Worm (Caenorhabditis elegans) whole organism, L1 larva: ENCODE results near the gene gcy-33.

Experiments
- C16A3.4 ChIP-seq: fragments of 150-350 bp; optimal IDR thresholded peaks from 2 replicates; lab custom pipeline; 2014; ENCODE audit warnings: missing biosample characterization, missing genetic modification characterization
- C34B4.2 ChIP-seq: sonication (generic microtip); optimal IDR thresholded peaks from 2 replicates; lab custom pipeline; 2017; ENCODE audit warnings: mild to moderate bottlenecking, missing genetic modification characterization, missing compliant biosample characterization
- ama-1 ChIP-seq: fragments of 150-350 bp; optimal IDR thresholded peaks from 2 replicates; lab custom pipeline; 2014
- blmp-1 ChIP-seq: fragments of 150-350 bp; optimal IDR thresholded peaks from 2 replicates; lab custom pipeline; 2014; ENCODE audit warnings: missing biosample characterization, missing genetic modification characterization
- ceh-63 ChIP-seq: fragments of 200-800 bp; sonication (Bioruptor generic); optimal IDR thresholded peaks from 2 replicates; lab custom pipeline; 2018; ENCODE audit warnings: mild to moderate bottlenecking, missing genetic modification characterization, missing compliant biosample characterization
- ceh-82 ChIP-seq, 3 experiments: fragments of 150-350 bp in 1 of 3; sonication (generic microtip) in 2 of 3; optimal IDR thresholded peaks; 2 replicates each; lab custom pipeline; 2014 to 2017; ENCODE audit warnings: missing biosample characterization in 3 of 3, missing genetic modification characterization in 3 of 3
- ces-1 ChIP-seq: fragments of 150-350 bp; optimal IDR thresholded peaks from 2 replicates; lab custom pipeline; 2014; ENCODE audit warnings: missing biosample characterization, missing genetic modification reagents, missing genetic modification characterization
- dpl-1 ChIP-seq, 3 experiments: fragments of 150-350 bp in 2 of 3; sonication (generic microtip) in 1 of 3; optimal IDR thresholded peaks; 2 replicates each; lab custom pipeline; 2014 to 2017; ENCODE audit warnings: missing biosample characterization in 3 of 3, missing genetic modification characterization in 3 of 3, missing genetic modification reagents in 3 of 3
- efl-3 ChIP-seq: fragments of 200-800 bp; sonication (Bioruptor generic); optimal IDR thresholded peaks from 2 replicates; lab custom pipeline; 2018; ENCODE audit warnings: mild to moderate bottlenecking, missing genetic modification characterization, missing compliant biosample characterization
- egl-27 ChIP-seq, 2 experiments: fragments of 150-350 bp in 1 of 2; sonication (generic microtip); optimal IDR thresholded peaks; 3 replicates each; lab custom pipeline; 2017 to 2018; ENCODE audit warnings: missing biosample characterization in 2 of 2, missing genetic modification characterization in 2 of 2, missing genetic modification reagents in 2 of 2
- elt-2 ChIP-seq: sonication (generic microtip); optimal IDR thresholded peaks from 2 replicates; lab custom pipeline; 2016; ENCODE audit warnings: missing genetic modification characterization, mild to moderate bottlenecking, inconsistent platforms, missing compliant biosample characterization, missing genetic modification reagents
- elt-3 ChIP-seq, 6 experiments: fragments of 150-350 bp in 1 of 6; sonication (generic microtip); optimal IDR thresholded peaks; 2 replicates each; lab custom pipeline; 2017 to 2018; ENCODE audit warnings: missing biosample characterization in 6 of 6, missing genetic modification characterization in 6 of 6, inconsistent platforms in 1 of 6
- fkh-10 ChIP-seq: sonication (generic microtip); optimal IDR thresholded peaks from 2 replicates; lab custom pipeline; 2017; ENCODE audit warnings: missing biosample characterization, missing genetic modification reagents, missing genetic modification characterization
- fkh-4 ChIP-seq: sonication (generic microtip); optimal IDR thresholded peaks from 2 replicates; lab custom pipeline; 2016; ENCODE audit warnings: missing compliant biosample characterization, missing genetic modification characterization, borderline replicate concordance
- fkh-8 ChIP-seq: sonication (generic microtip); optimal IDR thresholded peaks from 2 replicates; lab custom pipeline; 2016; ENCODE audit warnings: mild to moderate bottlenecking, missing genetic modification characterization, missing compliant biosample characterization
- grh-1 ChIP-seq: fragments of 200-800 bp; sonication (Bioruptor generic); IDR thresholded peaks from 2 replicates; pipeline ENCODE4 v1.3.6; 2022; ENCODE audit warnings: missing genetic modification reagents, missing genetic modification characterization, missing compliant biosample characterization
- hlh-17 ChIP-seq: fragments of 200-800 bp; sonication (Bioruptor generic); optimal IDR thresholded peaks from 2 replicates; lab custom pipeline; 2018; ENCODE audit warnings: missing genetic modification characterization, mild to moderate bottlenecking, missing compliant biosample characterization, moderate library complexity, borderline replicate concordance
- hpl-2 ChIP-seq: fragments of 150-350 bp; optimal IDR thresholded peaks from 2 replicates; lab custom pipeline; 2014; ENCODE audit warnings: missing biosample characterization, missing genetic modification reagents, missing genetic modification characterization
- irx-1 ChIP-seq: sonication (generic microtip); optimal IDR thresholded peaks from 2 replicates; lab custom pipeline; 2016; ENCODE audit warnings: missing genetic modification characterization, missing compliant biosample characterization
- isw-1 ChIP-seq: fragments of 200-800 bp; sonication (Bioruptor generic); IDR thresholded peaks from 2 replicates; pipeline ENCODE4 v1.3.6; 2022; ENCODE audit warnings: missing genetic modification characterization, missing compliant biosample characterization
- lin-13 ChIP-seq: fragments of 150-350 bp; optimal IDR thresholded peaks from 2 replicates; lab custom pipeline; 2014; ENCODE audit warnings: missing biosample characterization, missing genetic modification reagents, missing genetic modification characterization
- lin-15B ChIP-seq: fragments of 150-350 bp; sonication (generic microtip); optimal IDR thresholded peaks from 3 replicates; lab custom pipeline; 2014; ENCODE audit warnings: missing biosample characterization, missing genetic modification characterization
- lin-39 ChIP-seq: fragments of 150-350 bp; optimal IDR thresholded peaks from 2 replicates; lab custom pipeline; 2014; ENCODE audit warnings: missing biosample characterization, missing genetic modification reagents, missing genetic modification characterization
- lir-3 ChIP-seq: sonication (generic microtip); optimal IDR thresholded peaks from 2 replicates; lab custom pipeline; 2016; ENCODE audit warnings: mild to moderate bottlenecking, missing genetic modification characterization, moderate library complexity, missing compliant biosample characterization; ENCODE audit not compliant: poor library complexity
- lsy-2 ChIP-seq, 2 experiments: fragments of 150-350 bp; optimal IDR thresholded peaks; 2 replicates each; lab custom pipeline; 2014; ENCODE audit warnings: missing biosample characterization in 2 of 2, missing genetic modification characterization in 2 of 2
- mdl-1 ChIP-seq, 2 experiments: fragments of 150-350 bp; optimal IDR thresholded peaks; 2 replicates each; lab custom pipeline; 2014 to 2017; ENCODE audit warnings: missing biosample characterization in 2 of 2, missing genetic modification characterization in 2 of 2, inconsistent platforms in 1 of 2
- mef-2 ChIP-seq: fragments of 150-350 bp; optimal IDR thresholded peaks from 2 replicates; lab custom pipeline; 2014; ENCODE audit warnings: missing biosample characterization, missing genetic modification characterization
- mep-1 ChIP-seq: fragments of 150-350 bp; optimal IDR thresholded peaks from 2 replicates; lab custom pipeline; 2014; ENCODE audit warnings: missing biosample characterization, missing genetic modification characterization
- nhr-11 ChIP-seq: fragments of 150-350 bp; optimal IDR thresholded peaks from 2 replicates; lab custom pipeline; 2014; ENCODE audit warnings: missing biosample characterization, missing genetic modification characterization
- nhr-47 ChIP-seq: sonication (generic microtip); optimal IDR thresholded peaks from 2 replicates; lab custom pipeline; 2016; ENCODE audit warnings: mild to moderate bottlenecking, missing genetic modification characterization, moderate library complexity, missing compliant biosample characterization
- nhr-71 ChIP-seq: sonication (generic microtip); optimal IDR thresholded peaks from 2 replicates; lab custom pipeline; 2016; ENCODE audit warnings: mild to moderate bottlenecking, missing genetic modification characterization, moderate library complexity, missing compliant biosample characterization
- nhr-76 ChIP-seq: sonication (generic microtip); optimal IDR thresholded peaks from 2 replicates; lab custom pipeline; 2017; ENCODE audit warnings: missing biosample characterization, missing genetic modification characterization
- nhr-85 ChIP-seq: sonication (generic microtip); peaks from one replicate; lab custom pipeline; 2016; ENCODE audit warnings: missing genetic modification characterization, inconsistent platforms, missing compliant biosample characterization
- nhr-90 ChIP-seq: sonication (generic microtip); optimal IDR thresholded peaks from 2 replicates; lab custom pipeline; 2016; ENCODE audit warnings: mild to moderate bottlenecking, missing genetic modification characterization, missing compliant biosample characterization; ENCODE audit not compliant: poor library complexity
- pag-3 ChIP-seq: sonication (generic microtip); optimal IDR thresholded peaks from 2 replicates; lab custom pipeline; 2017; ENCODE audit warnings: missing genetic modification characterization, mild to moderate bottlenecking, missing compliant biosample characterization, antibody characterized with exemption, borderline replicate concordance; ENCODE audit not compliant: insufficient read depth
- pax-3 ChIP-seq: fragments of 200-800 bp; sonication (Bioruptor generic); optimal IDR thresholded peaks from 2 replicates; lab custom pipeline; 2018; ENCODE audit warnings: mild to moderate bottlenecking, missing genetic modification characterization, moderate library complexity, missing compliant biosample characterization
- pqm-1 ChIP-seq: sonication (generic microtip); optimal IDR thresholded peaks from 3 replicates; lab custom pipeline; 2017; ENCODE audit warnings: missing biosample characterization, missing genetic modification characterization
- rnt-1 ChIP-seq: sonication (generic microtip); optimal IDR thresholded peaks from 2 replicates; lab custom pipeline; 2016; ENCODE audit warnings: mild to moderate bottlenecking, missing genetic modification characterization, moderate library complexity, missing compliant biosample characterization
- snpc-4 ChIP-seq: fragments of 150-350 bp; optimal IDR thresholded peaks from 2 replicates; lab custom pipeline; 2014; ENCODE audit warnings: missing biosample characterization, missing genetic modification characterization
- sup-37 ChIP-seq: fragments of 200-800 bp; sonication (Bioruptor generic); optimal IDR thresholded peaks from 2 replicates; lab custom pipeline; 2018; ENCODE audit warnings: mild to moderate bottlenecking, missing genetic modification characterization, missing compliant biosample characterization
- swsn-7 ChIP-seq: sonication (generic microtip); optimal IDR thresholded peaks from 2 replicates; lab custom pipeline; 2016; ENCODE audit warnings: missing genetic modification characterization, missing compliant biosample characterization
- unc-130 ChIP-seq: fragments of 150-350 bp; optimal IDR thresholded peaks from 2 replicates; lab custom pipeline; 2017; ENCODE audit warnings: missing biosample characterization, missing genetic modification characterization, inconsistent platforms
- unc-30 ChIP-seq: sonication (generic microtip); optimal IDR thresholded peaks from 2 replicates; lab custom pipeline; 2017; ENCODE audit warnings: missing biosample characterization, missing genetic modification characterization
- unc-62 ChIP-seq: fragments of 150-350 bp; optimal IDR thresholded peaks from 2 replicates; lab custom pipeline; 2014; ENCODE audit warnings: missing biosample characterization, missing genetic modification reagents, missing genetic modification characterization
- unc-86 ChIP-seq: sonication (generic microtip); optimal IDR thresholded peaks from 2 replicates; lab custom pipeline; 2016; ENCODE audit warnings: missing genetic modification characterization, missing compliant biosample characterization
- unc-98 ChIP-seq: fragments of 200-800 bp; sonication (Bioruptor generic); IDR thresholded peaks from 2 replicates; pipeline ENCODE4 v1.3.6; 2022; ENCODE audit warnings: missing genetic modification characterization, missing compliant biosample characterization
- vab-15 ChIP-seq: sonication (generic microtip); optimal IDR thresholded peaks from 2 replicates; lab custom pipeline; 2017; ENCODE audit warnings: missing genotype, mild to moderate bottlenecking, missing genetic modification characterization, missing compliant biosample characterization

gcy-33 gene

ce11 chrV:11982309-11982708 is 19.3 kb downstream of the gcy-33 start, which contains the start of gene rpt-1 (continued):
- no peak for TF ChIP-seq pag-3 (tag; lab: Kevin White, UChicago)
- TF ChIP-seq ceh-82 (tag; optimal IDR thresholded peaks at IDR 0.05; lab: Kevin White, UChicago) = peak; percentile 41 to 76 (median 71)
- peak; percentile 42 for TF ChIP-seq lin-13 (GFP tag; lab: Kevin White, UChicago)
- peak; percentile 74 for TF ChIP-seq mep-1
- no peak for TF ChIP-seq pqm-1 (tag; lab: Kevin White, UChicago)
- no peak for TF ChIP-seq unc-30 (tag; lab: Kevin White, UChicago)

- TF ChIP-seq egl-27 (tag; optimal IDR thresholded peaks at IDR 0.05; lab: Kevin White, UChicago) (peak in 1 of 2 experiments; percentile 76), nhr-85 (tag; lab: Kevin White, UChicago) (peak; percentile 98), mdl-1 (tag; optimal IDR thresholded peaks at IDR 0.05; lab: Kevin White, UChicago) (peak in 1 of 2 experiments; percentile 91), fkh-4 (tag; lab: Kevin White, UChicago) (peak; percentile 69), ces-1 (no peak), ceh-63 (GFP tag; lab: Kevin White, UChicago) (peak; percentile 89), vab-15 (peak; percentile 48), nhr-47 (tag; lab: Kevin White, UChicago) (peak; percentile 98), nhr-11 (tag; lab: Kevin White, UChicago) (peak; percentile 82), sup-37 (GFP tag; lab: Kevin White, UChicago) (peak; percentile 89), irx-1 (tag; lab: Kevin White, UChicago) (peak; percentile 90), isw-1 (peak; percentile 96), lin-39 (tag; lab: Kevin White, UChicago) (peak; percentile 86), nhr-76 (tag; lab: Kevin White, UChicago) (peak; percentile 37), C34B4.2 (tag; lab: Kevin White, UChicago) (peak; percentile 23), nhr-90 (peak; percentile 98), swsn-7 (tag; lab: Kevin White, UChicago) (peak; percentile 97), unc-86 (tag; lab: Kevin White, UChicago) (peak; percentile 94), unc-98 (GFP tag; lab: Robert Waterston, UW) (peak; percentile 68; the same call in 1 of the 2 replicates), grh-1 (GFP tag; lab: Robert Waterston, UW) (peak; percentile 98), fkh-8 (tag; lab: Kevin White, UChicago) (peak; percentile 95), pqm-1 (tag; lab: Kevin White, UChicago) (peak; percentile 56), rnt-1 (tag; lab: Kevin White, UChicago) (peak; percentile 97), elt-3 (tag; optimal IDR thresholded peaks at IDR 0.05; lab: Kevin White, UChicago) (peak in 5 of 6 experiments; percentile 30 to 96 (median 93)), dpl-1 (GFP tag; optimal IDR thresholded peaks at IDR 0.05; lab: Kevin White, UChicago) (peak; percentile 79 to 83 (median 83)), blmp-1 (tag; lab: Kevin White, UChicago) (no peak), mep-1 (peak; percentile 84), lir-3 (peak; percentile 74), efl-3 (GFP tag; lab: Kevin White, UChicago) (peak; percentile 68), unc-62 (GFP tag; lab: Kevin White, UChicago) (peak; percentile 60), nhr-71 (tag; lab: Kevin White, UChicago) (peak; percentile 98), C16A3.4 (tag; lab: Kevin White, UChicago) (peak; percentile 84), pax-3 (peak; percentile 98), hlh-17 (no peak), ama-1 (lab: Kevin White, UChicago) (peak; percentile 94), mef-2 (tag; lab: Kevin White, UChicago) (peak; percentile 36), fkh-10 (GFP tag; lab: Kevin White, UChicago) (peak; percentile 69), snpc-4 (tag; lab: Kevin White, UChicago) (peak; percentile 99), hpl-2 (GFP tag; lab: Kevin White, UChicago) (peak; percentile 87), unc-130 (peak; percentile 66), lin-15B (peak; percentile 93), lsy-2 (tag; optimal IDR thresholded peaks at IDR 0.05; lab: Kevin White, UChicago) (peak; percentile 87 to 92), elt-2 (peak; percentile 91)
These were observed 21.7 kb downstream of the gcy-33 start, which contains the start of gene snr-4 for ce11 chrV:11979673-11980561. snr-4 (minus strand) TSS chrV:11979723.
